Worm (Caenorhabditis elegans) whole organism, midembryonic: ENCODE results near the gene Y5H2A.1.

Experiments used
- T22C8.4 ChIP-seq: fragments of 200-800 bp; sonication (Bioruptor generic); IDR thresholded peaks from 2 replicates; pipeline ENCODE4 v1.3.6; 2022; ENCODE audit warnings: missing genetic modification characterization, missing compliant biosample characterization
- cog-1 ChIP-seq: sonication (generic microtip); optimal IDR thresholded peaks from 2 replicates; lab custom pipeline; 2016; ENCODE audit warnings: missing genetic modification characterization, missing compliant biosample characterization
- flt-1 ChIP-seq: fragments of 200-800 bp; sonication (Bioruptor generic); IDR thresholded peaks from 2 replicates; pipeline ENCODE4 v1.3.6; 2022; ENCODE audit warnings: missing genetic modification characterization, missing compliant biosample characterization
- klf-2 ChIP-seq: fragments of 200-800 bp; sonication (Bioruptor generic); conservative IDR thresholded peaks from 2 replicates; pipeline ENCODE4 v1.3.6; 2022; ENCODE audit warnings: missing genetic modification reagents, missing genetic modification characterization, missing compliant biosample characterization
- med-1 ChIP-seq: sonication (generic microtip); optimal IDR thresholded peaks from 2 replicates; lab custom pipeline; 2017; ENCODE audit warnings: missing genetic modification characterization, mild to moderate bottlenecking, missing compliant biosample characterization, antibody characterized with exemption, missing genetic modification reagents; ENCODE audit not compliant: insufficient read depth
- ref-1 ChIP-seq: fragments of 200-800 bp; sonication (Bioruptor generic); conservative IDR thresholded peaks from 2 replicates; pipeline ENCODE4 v1.3.6; 2022; ENCODE audit warnings: missing genetic modification reagents, missing genetic modification characterization, missing compliant biosample characterization
- tab-1 ChIP-seq: fragments of 200-800 bp; sonication (Bioruptor generic); IDR thresholded peaks from 2 replicates; pipeline ENCODE4 v1.3.6; 2022; ENCODE audit warnings: missing genetic modification characterization, missing compliant biosample characterization
- ztf-23 ChIP-seq: fragments of 200-800 bp; sonication (Bioruptor generic); IDR thresholded peaks from 2 replicates; pipeline ENCODE4 v1.3.6; 2022; ENCODE audit warnings: missing genetic modification reagents, missing genetic modification characterization, missing compliant biosample characterization
- ztf-29 ChIP-seq: fragments of 200-800 bp; sonication (Bioruptor generic); IDR thresholded peaks from 2 replicates; pipeline ENCODE4 v1.3.6; 2022; ENCODE audit warnings: missing genetic modification reagents, missing genetic modification characterization, missing compliant biosample characterization

The Y5H2A.1 gene

ce11 chrV:2230912-2231311 is 40.7 kb downstream of the Y5H2A.1 start, which contains the start of gene nhr-134:
Gene nhr-134 (plus strand): TSS chrV:2231223.
- TF ChIP-seq tab-1 (GFP tag; lab: Robert Waterston, UW), result no peak
- no peak for TF ChIP-seq klf-2 (GFP tag; lab: Robert Waterston, UW)
- no peak for TF ChIP-seq ztf-23 (GFP tag; lab: Robert Waterston, UW)
- TF ChIP-seq T22C8.4 (GFP tag; lab: Robert Waterston, UW), result no peak
- no peak for TF ChIP-seq ref-1 (GFP tag; lab: Robert Waterston, UW)
- TF ChIP-seq cog-1 (tag; lab: Kevin White, UChicago), result no peak

DNA sequence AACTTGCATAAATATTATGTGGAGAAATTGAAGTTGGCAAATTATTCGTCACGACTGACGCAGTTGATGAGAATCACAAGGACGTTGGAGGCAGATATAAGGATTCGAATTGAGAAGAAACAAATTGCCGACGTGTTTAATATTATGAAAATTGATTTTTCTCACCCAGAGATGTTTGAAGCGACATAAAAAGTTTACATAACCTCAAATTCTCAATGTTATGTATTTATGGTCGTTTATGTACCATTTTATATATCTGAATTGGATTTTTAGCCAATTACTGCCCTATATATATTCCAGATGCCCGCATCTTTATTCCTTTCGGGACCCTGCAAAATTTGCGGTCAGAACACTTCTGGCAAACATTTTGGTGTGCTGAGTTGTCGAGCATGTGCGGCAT is 42.9 kb downstream of the Y5H2A.1 start, which contains the start of gene nhr-126:
Gene nhr-126 (plus strand): TSS at position 301 of the 400 bp plus-strand sequence.
- TF ChIP-seq tab-1 (GFP tag; lab: Robert Waterston, UW) (no peak), ztf-29 (GFP tag; lab: Robert Waterston, UW) (no peak), flt-1 (no peak), ztf-23 (GFP tag; lab: Robert Waterston, UW) (no peak), cog-1 (tag; lab: Kevin White, UChicago) (no peak), klf-2 (GFP tag; lab: Robert Waterston, UW) (no peak)

- TF ChIP-seq T22C8.4 (GFP tag; lab: Robert Waterston, UW) (no peak), tab-1 (GFP tag; lab: Robert Waterston, UW) (no peak), cog-1 (tag; lab: Kevin White, UChicago) (no peak), klf-2 (GFP tag; lab: Robert Waterston, UW) (no peak), ztf-23 (GFP tag; lab: Robert Waterston, UW) (no peak)
These were observed 44.7 kb downstream of the Y5H2A.1 start, which contains the start of gene nhr-18 for ce11 chrV:2226903-2227302. Gene nhr-18 (plus strand): TSS chrV:2227203.

DNA sequence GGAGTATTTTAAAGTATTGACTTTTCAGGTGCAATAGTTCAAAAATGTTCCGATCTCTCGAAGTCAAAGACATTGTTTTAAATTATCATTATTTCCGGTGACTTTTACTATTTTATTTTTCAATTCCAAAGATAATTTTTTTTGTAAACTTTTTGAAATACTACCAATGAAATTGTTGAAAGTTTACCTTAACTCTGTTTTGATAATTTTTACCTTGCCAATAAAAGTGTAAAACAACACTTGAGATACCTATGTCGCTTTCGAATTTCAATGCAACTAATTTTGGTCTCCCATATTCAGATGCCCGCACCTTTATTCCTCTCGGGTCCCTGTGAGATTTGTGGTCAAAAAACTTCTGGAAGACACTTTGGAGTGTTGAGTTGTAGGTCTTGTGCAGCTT is 46.5 kb downstream of the Y5H2A.1 start, which contains the start of gene nhr-103:
Gene nhr-103 (plus strand): TSS at position 301 of the 400 bp plus-strand sequence.
- TF ChIP-seq ref-1 (GFP tag; lab: Robert Waterston, UW) (no peak), T22C8.4 (GFP tag; lab: Robert Waterston, UW) (no peak), cog-1 (tag; lab: Kevin White, UChicago) (no peak), ztf-23 (GFP tag; lab: Robert Waterston, UW) (no peak), tab-1 (GFP tag; lab: Robert Waterston, UW) (no peak), ztf-29 (GFP tag; lab: Robert Waterston, UW) (no peak)

ce11 chrV:2221764-2222163 is 49.9 kb downstream of the Y5H2A.1 start, which contains the start of gene nhr-128:
Gene nhr-128 (plus strand): TSS chrV:2222064.
- no peak for TF ChIP-seq cog-1 (tag; lab: Kevin White, UChicago)
- no peak for TF ChIP-seq flt-1
- no peak for TF ChIP-seq klf-2 (GFP tag; lab: Robert Waterston, UW)
- no peak for TF ChIP-seq ref-1 (GFP tag; lab: Robert Waterston, UW)
- TF ChIP-seq tab-1 (GFP tag; lab: Robert Waterston, UW), result no peak
- no peak for TF ChIP-seq ztf-23 (GFP tag; lab: Robert Waterston, UW)
- no peak for TF ChIP-seq ztf-29 (GFP tag; lab: Robert Waterston, UW)
- no peak for TF ChIP-seq T22C8.4 (GFP tag; lab: Robert Waterston, UW)
- no peak for TF ChIP-seq med-1 (GFP tag; lab: Kevin White, UChicago)
